Fruit fly (Drosophila melanogaster): ENCODE measurements around the gene CG5805.
A peak's percentile ranks its signal among the peaks of the same experiment; 100 is the strongest.

DNA sequence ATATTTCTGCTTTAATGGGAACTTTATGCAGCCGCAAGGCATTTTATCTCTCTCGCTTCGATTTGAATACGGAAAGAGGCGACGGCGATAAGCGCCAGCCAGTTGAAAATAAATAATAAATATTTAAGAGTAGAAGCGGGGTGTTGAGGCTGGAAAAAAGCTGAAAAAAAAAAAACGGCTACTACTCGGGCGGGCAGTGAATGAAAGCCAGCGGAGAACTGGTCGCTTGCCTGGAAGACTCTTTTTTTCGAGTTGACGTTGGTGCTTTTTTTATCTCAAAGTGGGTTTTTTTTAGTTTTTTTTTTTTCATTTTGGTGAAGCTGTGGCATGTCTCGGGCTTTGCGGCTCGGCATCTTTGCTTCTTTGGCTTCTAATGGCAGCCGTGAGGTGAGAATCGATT, 13.8 kb downstream of the CG5805 start:
- TF ChIP-seq Sox14 (GFP tag; optimal IDR thresholded peaks at IDR 0.05) (no peak), vri (GFP tag; optimal IDR thresholded peaks at IDR 0.05) (no peak), CG31627 (GFP tag; optimal IDR thresholded peaks at IDR 0.05) (no peak), Sox15 (GFP tag; optimal IDR thresholded peaks at IDR 0.05) (no peak), fd85E (GFP tag; optimal IDR thresholded peaks at IDR 0.05) (no peak), achi (GFP tag; optimal IDR thresholded peaks at IDR 0.05) (no peak), CG8319 (GFP tag; optimal IDR thresholded peaks at IDR 0.05) (no peak), CG4318 (GFP tag; optimal IDR thresholded peaks at IDR 0.05) (no peak), lz (GFP tag; optimal IDR thresholded peaks at IDR 0.05) (no peak), CG6276 (GFP tag; optimal IDR thresholded peaks at IDR 0.05) (peak; percentile 36), cyc (GFP tag; optimal IDR thresholded peaks at IDR 0.05) (no peak)

Measured in whole organism, prepupa.